Worm (Caenorhabditis elegans) whole organism, midembryonic: ENCODE data around the gene C07A4.3.

ENCODE experiments used
- T22C8.4 ChIP-seq: fragments of 200-800 bp; sonication (Bioruptor generic); IDR thresholded peaks from 2 replicates; pipeline ENCODE4 v1.3.6; 2022; ENCODE audit warnings: missing genetic modification characterization, missing compliant biosample characterization
- cog-1 ChIP-seq: sonication (generic microtip); optimal IDR thresholded peaks from 2 replicates; lab custom pipeline; 2016; ENCODE audit warnings: missing genetic modification characterization, missing compliant biosample characterization
- flt-1 ChIP-seq: fragments of 200-800 bp; sonication (Bioruptor generic); IDR thresholded peaks from 2 replicates; pipeline ENCODE4 v1.3.6; 2022; ENCODE audit warnings: missing genetic modification characterization, missing compliant biosample characterization
- klf-2 ChIP-seq: fragments of 200-800 bp; sonication (Bioruptor generic); conservative IDR thresholded peaks from 2 replicates; pipeline ENCODE4 v1.3.6; 2022; ENCODE audit warnings: missing genetic modification reagents, missing genetic modification characterization, missing compliant biosample characterization
- med-1 ChIP-seq: sonication (generic microtip); optimal IDR thresholded peaks from 2 replicates; lab custom pipeline; 2017; ENCODE audit warnings: missing genetic modification characterization, mild to moderate bottlenecking, missing compliant biosample characterization, antibody characterized with exemption, missing genetic modification reagents; ENCODE audit not compliant: insufficient read depth
- ref-1 ChIP-seq: fragments of 200-800 bp; sonication (Bioruptor generic); conservative IDR thresholded peaks from 2 replicates; pipeline ENCODE4 v1.3.6; 2022; ENCODE audit warnings: missing genetic modification reagents, missing genetic modification characterization, missing compliant biosample characterization
- tab-1 ChIP-seq: fragments of 200-800 bp; sonication (Bioruptor generic); IDR thresholded peaks from 2 replicates; pipeline ENCODE4 v1.3.6; 2022; ENCODE audit warnings: missing genetic modification characterization, missing compliant biosample characterization
- ztf-23 ChIP-seq: fragments of 200-800 bp; sonication (Bioruptor generic); IDR thresholded peaks from 2 replicates; pipeline ENCODE4 v1.3.6; 2022; ENCODE audit warnings: missing genetic modification reagents, missing genetic modification characterization, missing compliant biosample characterization
- ztf-29 ChIP-seq: fragments of 200-800 bp; sonication (Bioruptor generic); IDR thresholded peaks from 2 replicates; pipeline ENCODE4 v1.3.6; 2022; ENCODE audit warnings: missing genetic modification reagents, missing genetic modification characterization, missing compliant biosample characterization

Gene C07A4.3

DNA sequence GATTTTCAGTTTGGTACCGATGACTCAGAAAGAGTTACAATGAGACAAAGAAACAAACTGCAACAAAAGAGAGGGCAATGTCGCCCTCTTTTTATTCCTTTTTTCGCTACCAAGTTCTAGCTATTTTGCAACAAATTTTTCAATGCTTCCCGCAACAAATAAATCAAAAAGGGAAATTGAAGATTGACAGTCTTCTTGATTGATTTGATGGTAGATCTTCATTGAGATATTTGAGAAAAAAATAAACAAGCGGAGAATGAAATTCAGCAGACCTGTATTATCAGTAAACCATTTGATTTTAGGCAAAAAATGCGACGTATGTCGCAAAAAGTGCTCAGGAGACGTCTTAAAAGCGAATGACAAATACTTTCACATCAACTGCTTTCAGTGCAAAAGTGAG, 27.5 kb upstream of the C07A4.3 start:
- TF ChIP-seq med-1 (GFP tag; lab: Kevin White, UChicago) (no peak), T22C8.4 (GFP tag; lab: Robert Waterston, UW) (no peak), ztf-23 (GFP tag; lab: Robert Waterston, UW) (no peak), tab-1 (GFP tag; lab: Robert Waterston, UW) (no peak), flt-1 (GFP tag; lab: Robert Waterston, UW) (no peak), ztf-29 (GFP tag; lab: Robert Waterston, UW) (no peak), cog-1 (tag; lab: Kevin White, UChicago) (no peak), klf-2 (GFP tag; lab: Robert Waterston, UW) (no peak), ref-1 (no peak)

- no peak for TF ChIP-seq med-1 (GFP tag; lab: Kevin White, UChicago)
- TF ChIP-seq cog-1 (tag; lab: Kevin White, UChicago): no peak
- TF ChIP-seq klf-2 (GFP tag; lab: Robert Waterston, UW): no peak
- TF ChIP-seq ztf-23 (GFP tag; lab: Robert Waterston, UW): peak; percentile 53; the same call in 1 of the 2 replicates
- no peak for TF ChIP-seq ztf-29 (GFP tag; lab: Robert Waterston, UW)
- peak; percentile 80 for TF ChIP-seq flt-1 (GFP tag; lab: Robert Waterston, UW)
- TF ChIP-seq ref-1: no peak
- no peak for TF ChIP-seq tab-1 (GFP tag; lab: Robert Waterston, UW)
- TF ChIP-seq T22C8.4 (GFP tag; lab: Robert Waterston, UW): no peak
These were observed 26.4 kb upstream of the C07A4.3 start for ce11 chrX:10148235-10148872.

ce11 chrX:10150918-10151317, 23.9 kb upstream of the C07A4.3 start:
- TF ChIP-seq T22C8.4 (GFP tag; lab: Robert Waterston, UW): no peak
- no peak for TF ChIP-seq ztf-23 (GFP tag; lab: Robert Waterston, UW)
- no peak for TF ChIP-seq ref-1
- no peak for TF ChIP-seq ztf-29 (GFP tag; lab: Robert Waterston, UW)
- no peak for TF ChIP-seq med-1 (GFP tag; lab: Kevin White, UChicago)
- no peak for TF ChIP-seq flt-1 (GFP tag; lab: Robert Waterston, UW)
- TF ChIP-seq klf-2 (GFP tag; lab: Robert Waterston, UW): no peak
- no peak for TF ChIP-seq cog-1 (tag; lab: Kevin White, UChicago)
- TF ChIP-seq tab-1 (GFP tag; lab: Robert Waterston, UW): no peak

ce11 chrX:10154317-10154942, 20.4 kb upstream of the C07A4.3 start, which contains the start of gene F09B9.5:
Gene F09B9.5, plus strand, starts transcription at chrX:10154817.
- TF ChIP-seq cog-1 (tag; lab: Kevin White, UChicago): no peak
- TF ChIP-seq ztf-29 (GFP tag; lab: Robert Waterston, UW): no peak

ce11 chrX:10155127-10155526, 19.7 kb upstream of the C07A4.3 start:
- TF ChIP-seq flt-1 (GFP tag; lab: Robert Waterston, UW) (no peak), ztf-29 (GFP tag; lab: Robert Waterston, UW) (no peak)

DNA sequence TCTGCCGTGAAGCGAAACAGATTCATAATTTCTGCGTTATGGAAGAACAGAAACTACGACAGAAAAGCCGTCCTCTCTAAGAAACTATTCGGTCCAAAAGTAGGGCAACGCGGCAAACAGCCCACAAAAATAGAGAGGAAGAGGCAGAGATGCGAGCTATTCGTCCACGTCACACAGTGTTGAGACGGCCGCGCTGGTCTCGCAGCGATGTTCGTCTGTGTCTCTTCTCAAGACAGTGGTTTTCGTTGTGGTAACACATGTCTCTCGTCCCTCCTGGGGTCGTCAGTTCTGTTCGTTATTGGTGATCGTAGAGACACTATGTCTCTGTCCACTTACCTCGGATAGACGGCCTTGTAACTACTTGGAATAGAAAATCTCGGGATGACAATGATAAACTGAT, 16.1 kb upstream of the C07A4.3 start, which contains the start of gene erd-2.1:
erd-2.1 (minus strand) TSS at position 114 of the 400 bp plus-strand sequence.
- TF ChIP-seq med-1 (GFP tag; lab: Kevin White, UChicago) (no peak), ztf-29 (GFP tag; lab: Robert Waterston, UW) (peak; percentile 18; the same call in 1 of the 2 replicates)

ce11 chrX:10160097-10160677, 14.6 kb upstream of the C07A4.3 start, which contains the start of gene F09B9.4:
Gene F09B9.4, plus strand, starts transcription at chrX:10160627.
- TF ChIP-seq ztf-23 (GFP tag; lab: Robert Waterston, UW) (no peak), med-1 (GFP tag; lab: Kevin White, UChicago) (no peak), ztf-29 (GFP tag; lab: Robert Waterston, UW) (no peak), ref-1 (no peak), cog-1 (tag; lab: Kevin White, UChicago) (no peak), tab-1 (GFP tag; lab: Robert Waterston, UW) (no peak), flt-1 (GFP tag; lab: Robert Waterston, UW) (no peak), T22C8.4 (GFP tag; lab: Robert Waterston, UW) (no peak)

- no peak for TF ChIP-seq ztf-29 (GFP tag; lab: Robert Waterston, UW)
- no peak for TF ChIP-seq cog-1 (tag; lab: Kevin White, UChicago)
- no peak for TF ChIP-seq ref-1
- no peak for TF ChIP-seq klf-2 (GFP tag; lab: Robert Waterston, UW)
- TF ChIP-seq T22C8.4 (GFP tag; lab: Robert Waterston, UW): no peak
- no peak for TF ChIP-seq med-1 (GFP tag; lab: Kevin White, UChicago)
- TF ChIP-seq ztf-23 (GFP tag; lab: Robert Waterston, UW): no peak
- no peak for TF ChIP-seq tab-1 (GFP tag; lab: Robert Waterston, UW)
- TF ChIP-seq flt-1 (GFP tag; lab: Robert Waterston, UW): no peak
These were observed 12.3 kb upstream of the C07A4.3 start for ce11 chrX:10162476-10162875.

DNA sequence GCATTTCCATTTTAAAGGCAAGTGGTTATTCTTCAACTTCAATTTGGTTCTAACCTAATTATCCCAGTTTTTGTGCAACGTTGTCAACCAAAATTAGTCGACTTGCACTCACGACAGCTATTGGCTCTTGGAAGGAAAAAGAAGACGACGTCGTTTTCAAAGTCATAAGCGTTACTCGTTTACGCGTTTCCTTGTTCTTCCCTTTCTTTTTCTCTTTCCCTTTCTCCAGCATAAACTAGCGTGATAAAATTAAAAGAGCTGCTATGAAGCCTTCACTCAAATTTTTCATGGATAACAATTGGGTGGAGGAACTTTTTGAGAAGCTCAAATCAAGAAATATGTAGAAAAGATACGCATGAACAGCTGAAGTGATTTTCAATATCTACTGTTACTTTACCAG, 11.6 kb upstream of the C07A4.3 start:
- TF ChIP-seq ref-1 (no peak), klf-2 (GFP tag; lab: Robert Waterston, UW) (no peak), ztf-23 (GFP tag; lab: Robert Waterston, UW) (no peak), tab-1 (GFP tag; lab: Robert Waterston, UW) (no peak), med-1 (GFP tag; lab: Kevin White, UChicago) (no peak), T22C8.4 (GFP tag; lab: Robert Waterston, UW) (no peak), ztf-29 (GFP tag; lab: Robert Waterston, UW) (no peak), flt-1 (GFP tag; lab: Robert Waterston, UW) (no peak), cog-1 (tag; lab: Kevin White, UChicago) (no peak)
